Worm (Caenorhabditis elegans) whole organism, L3 larva: ENCODE measurements around the gene B0563.18.

Experiments used
- ceh-82 ChIP-seq: fragments of 150-350 bp; optimal IDR thresholded peaks from 2 replicates; lab custom pipeline; 2014; ENCODE audit warnings: missing biosample characterization, missing genetic modification characterization
- egl-27 ChIP-seq: sonication (generic microtip); optimal IDR thresholded peaks from 4 replicates; lab custom pipeline; 2017; ENCODE audit warnings: missing biosample characterization, missing genetic modification reagents, missing genetic modification characterization
- jun-1 ChIP-seq: fragments of 150-350 bp; optimal IDR thresholded peaks from 2 replicates; lab custom pipeline; 2014; ENCODE audit warnings: missing biosample characterization, missing genetic modification reagents, missing genetic modification characterization
- nfya-1 ChIP-seq: sonication (generic microtip); optimal IDR thresholded peaks from 2 replicates; lab custom pipeline; 2017; ENCODE audit warnings: missing genetic modification characterization, mild to moderate bottlenecking, missing compliant biosample characterization, antibody characterized with exemption, moderate library complexity; ENCODE audit not compliant: insufficient read depth
- nhr-11 ChIP-seq: fragments of 150-350 bp; optimal IDR thresholded peaks from 2 replicates; lab custom pipeline; 2014; ENCODE audit warnings: missing biosample characterization, missing genetic modification characterization
- nhr-12 ChIP-seq: fragments of 150-350 bp; optimal IDR thresholded peaks from 2 replicates; lab custom pipeline; 2014; ENCODE audit warnings: missing biosample characterization, missing genetic modification characterization
- nhr-237 ChIP-seq: fragments of 150-350 bp; optimal IDR thresholded peaks from 2 replicates; lab custom pipeline; 2014; ENCODE audit warnings: missing biosample characterization, missing genetic modification characterization
- nhr-25 ChIP-seq: sonication (generic microtip); optimal IDR thresholded peaks from 2 replicates; lab custom pipeline; 2017; ENCODE audit warnings: missing biosample characterization, missing genetic modification characterization
- nhr-28 ChIP-seq: fragments of 150-350 bp; optimal IDR thresholded peaks from 2 replicates; lab custom pipeline; 2014; ENCODE audit warnings: missing biosample characterization, missing genetic modification characterization
- nhr-76 ChIP-seq: fragments of 150-350 bp; sonication (generic microtip); optimal IDR thresholded peaks from 5 replicates; lab custom pipeline; 2014; ENCODE audit warnings: missing biosample characterization, missing genetic modification characterization
- skn-1 ChIP-seq: fragments of 150-350 bp; optimal IDR thresholded peaks from 2 replicates; lab custom pipeline; 2014; ENCODE audit warnings: missing biosample characterization, missing genetic modification characterization
- zag-1 ChIP-seq: fragments of 150-350 bp; optimal IDR thresholded peaks from 2 replicates; lab custom pipeline; 2014; ENCODE audit warnings: missing biosample characterization, missing genetic modification characterization
- ztf-11 ChIP-seq: fragments of 150-350 bp; optimal IDR thresholded peaks from 2 replicates; lab custom pipeline; 2014; ENCODE audit warnings: missing biosample characterization, missing genetic modification characterization

DNA sequence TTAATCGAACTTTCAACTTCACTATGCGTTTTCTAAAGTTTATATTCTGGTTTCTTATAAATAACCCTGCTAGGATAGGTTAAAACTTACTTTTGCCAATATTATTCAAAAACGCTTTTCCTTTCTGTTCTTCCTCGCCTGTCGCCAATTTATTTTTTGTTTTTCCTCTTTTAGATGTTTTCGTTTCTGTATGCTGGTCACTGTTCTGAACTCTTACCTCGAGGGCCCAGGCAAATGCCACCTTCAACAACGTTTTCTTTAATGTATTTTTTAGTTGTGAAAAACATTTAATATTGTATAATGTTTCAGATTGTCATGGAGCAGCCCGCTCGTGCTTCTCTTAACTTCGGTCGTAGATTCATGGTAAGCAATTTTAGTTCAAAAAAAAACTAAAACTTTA is 9.8 kb downstream of the B0563.18 start, which contains the start of gene Y81B9A.3:
- no peak for TF ChIP-seq ceh-82 (tag; lab: Kevin White, UChicago)
- TF ChIP-seq nhr-25 (tag; lab: Kevin White, UChicago), result no peak
- no peak for TF ChIP-seq jun-1
- TF ChIP-seq skn-1 (tag; lab: Kevin White, UChicago), result no peak
- no peak for TF ChIP-seq nhr-76 (tag; lab: Kevin White, UChicago)
- no peak for TF ChIP-seq nfya-1 (tag; lab: Kevin White, UChicago)
- TF ChIP-seq zag-1 (tag; lab: Kevin White, UChicago), result no peak
- TF ChIP-seq nhr-28 (tag; lab: Kevin White, UChicago), result no peak
- no peak for TF ChIP-seq nhr-11 (tag; lab: Kevin White, UChicago)
- no peak for TF ChIP-seq egl-27 (tag; lab: Kevin White, UChicago)
- no peak for TF ChIP-seq ztf-11
- TF ChIP-seq nhr-12 (tag; lab: Kevin White, UChicago), result no peak
- TF ChIP-seq nhr-237 (tag; lab: Kevin White, UChicago), result no peak
